Fruit fly (Drosophila melanogaster): ENCODE data around the gene CG14422.

dm6 chrX:2927158-2927557 lies 16.0 kb upstream of the CG14422 start, which contains the start of gene CG14424:
- TF ChIP-seq pan (optimal IDR thresholded peaks at IDR 0.05) (no peak), usp (GFP tag; optimal IDR thresholded peaks at IDR 0.05) (no peak), psq (optimal IDR thresholded peaks at IDR 0.05) (no peak), EcR (GFP tag; optimal IDR thresholded peaks at IDR 0.05) (no peak)

Measured in whole organism.